Worm (Caenorhabditis elegans): ENCODE measurements around the gene melo-3.

DNA sequence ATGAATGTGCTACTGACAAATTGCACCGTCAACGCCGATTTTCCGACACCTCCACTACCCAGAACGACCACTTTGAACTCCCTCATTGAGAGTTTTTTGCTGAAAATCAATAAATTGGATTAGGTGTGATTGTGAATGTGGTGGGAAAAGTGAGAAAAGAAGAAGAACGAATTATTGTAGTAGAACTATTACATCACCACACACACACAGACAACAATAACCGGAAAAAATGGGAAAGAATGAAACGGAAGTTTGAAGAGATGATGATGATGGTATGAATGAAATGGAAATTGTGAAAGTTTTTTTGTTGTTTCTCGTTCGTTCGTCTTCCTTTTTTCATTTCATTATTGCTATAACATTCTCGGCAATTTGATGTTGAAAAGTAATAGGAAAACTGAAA is 27.3 kb upstream of the melo-3 start, which contains the start of gene rap-2:
- no peak for TF ChIP-seq unc-62 (GFP tag; optimal IDR thresholded peaks at IDR 0.05)
- TF ChIP-seq ztf-11 (tag; optimal IDR thresholded peaks at IDR 0.05): no peak
- no peak for TF ChIP-seq lin-15B (tag; optimal IDR thresholded peaks at IDR 0.05)
- no peak for TF ChIP-seq nhr-76 (tag; optimal IDR thresholded peaks at IDR 0.05)
- TF ChIP-seq tbx-2 (tag; optimal IDR thresholded peaks at IDR 0.05): no peak
- TF ChIP-seq nhr-77 (tag; optimal IDR thresholded peaks at IDR 0.05): no peak
- no peak for TF ChIP-seq fkh-10 (GFP tag; optimal IDR thresholded peaks at IDR 0.05)
- no peak for TF ChIP-seq pqm-1 (tag; optimal IDR thresholded peaks at IDR 0.05)
- TF ChIP-seq aly-2 (tag; optimal IDR thresholded peaks at IDR 0.05): no peak
- no peak for TF ChIP-seq zag-1 (tag; optimal IDR thresholded peaks at IDR 0.05)

All from whole organism, L3 larva.